Fruit fly (Drosophila melanogaster) whole organism, wandering third instar larva: ENCODE results near the gene CG16974.

ENCODE experiments used
- CG9705 ChIP-seq: fragments of 200-800 bp; sonication (Bioruptor generic); optimal IDR thresholded peaks from 2 replicates; lab custom pipeline; 2018; ENCODE audit warnings: missing biosample characterization, mild to moderate bottlenecking, missing genetic modification characterization
- CrebA ChIP-seq: fragments of 200-800 bp; sonication (Bioruptor generic); optimal IDR thresholded peaks from 2 replicates; lab custom pipeline; 2016; ENCODE audit warnings: missing biosample characterization, mild to moderate bottlenecking, missing genetic modification characterization, borderline replicate concordance
- Dif ChIP-seq: fragments of 200-275, 200-300 bp; sonication (Bioruptor generic); optimal IDR thresholded peaks from 2 replicates; lab custom pipeline; 2018; ENCODE audit warnings: missing biosample characterization, missing genetic modification characterization; ENCODE audit not compliant: partially characterized antibody
- GATAd ChIP-seq: sonication (Bioruptor generic); optimal IDR thresholded peaks from 2 replicates; lab custom pipeline; 2016; ENCODE audit warnings: missing biosample characterization, missing genetic modification characterization
- HLH106 ChIP-seq: fragments of 200-800 bp; optimal IDR thresholded peaks from 3 replicates; lab custom pipeline; 2019; ENCODE audit warnings: missing biosample characterization, mild to moderate bottlenecking, missing genetic modification characterization, moderate library complexity
- Hnf4 ChIP-seq: fragments of 200-800 bp; sonication (Bioruptor generic); optimal IDR thresholded peaks from 2 replicates; lab custom pipeline; 2016; ENCODE audit warnings: missing biosample characterization, mild to moderate bottlenecking, missing genetic modification characterization
- Hr83 ChIP-seq: fragments of 200-300 bp; sonication (Bioruptor generic); optimal IDR thresholded peaks from 2 replicates; lab custom pipeline; 2016; ENCODE audit warnings: missing biosample characterization, mild to moderate bottlenecking, missing genetic modification characterization, moderate library complexity; ENCODE audit not compliant: poor library complexity, severe bottlenecking
- Jra ChIP-seq: sonication (Bioruptor generic); optimal IDR thresholded peaks from 2 replicates; lab custom pipeline; 2016; ENCODE audit warnings: missing biosample characterization, missing genetic modification characterization
- Mio ChIP-seq: sonication (Bioruptor generic); optimal IDR thresholded peaks from 2 replicates; lab custom pipeline; 2016; ENCODE audit warnings: missing biosample characterization, missing genetic modification characterization
- N ChIP-seq: fragments of >200 bp; optimal IDR thresholded peaks from 2 replicates; lab custom pipeline; 2018; ENCODE audit warnings: missing biosample characterization, missing external identifiers, missing genetic modification characterization
- Rel ChIP-seq, 2 experiments: fragments of 200-800 bp; sonication (Bioruptor generic) in 1 of 2; optimal IDR thresholded peaks; 2 replicates in 1 of 2; 3 replicates in 1 of 2; lab custom pipeline; 2016 to 2019; ENCODE audit warnings: mild to moderate bottlenecking in 2 of 2, missing biosample characterization in 2 of 2, missing genetic modification characterization in 2 of 2, moderate library complexity in 1 of 2
- Vsx2 ChIP-seq: fragments of 200-300, 225-300 bp; sonication (Bioruptor generic); optimal IDR thresholded peaks from 2 replicates; lab custom pipeline; 2018; ENCODE audit warnings: missing biosample characterization, missing genetic modification characterization; ENCODE audit not compliant: partially characterized antibody
- dl ChIP-seq, 2 experiments: fragments of 175-275, 200-275 bp in 1 of 2; fragments of 200-275 bp in 1 of 2; sonication (Bioruptor generic); optimal IDR thresholded peaks; lab custom pipeline; 2018; ENCODE audit warnings: mild to moderate bottlenecking in 2 of 2, missing biosample characterization in 2 of 2, missing genetic modification characterization in 2 of 2, moderate library complexity in 2 of 2; ENCODE audit not compliant: partially characterized antibody in 2 of 2, insufficient read depth in 1 of 2
- dmrt93B ChIP-seq: fragments of 200-800 bp; sonication (Bioruptor generic); optimal IDR thresholded peaks from 2 replicates; lab custom pipeline; 2018; ENCODE audit warnings: missing biosample characterization, mild to moderate bottlenecking, missing genetic modification characterization
- ey ChIP-seq: fragments of 200-800 bp; sonication (Bioruptor generic); optimal IDR thresholded peaks from 2 replicates; lab custom pipeline; 2016; ENCODE audit warnings: missing biosample characterization, missing genetic modification characterization
- foxo ChIP-seq, 2 experiments: fragments of 200-800 bp; sonication (Bioruptor generic); optimal IDR thresholded peaks; 2 replicates in 1 of 2; 3 replicates in 1 of 2; lab custom pipeline; 2016 to 2017; ENCODE audit warnings: missing biosample characterization in 2 of 2, missing genetic modification characterization in 2 of 2
- fru ChIP-seq: fragments of 200-800 bp; sonication (Bioruptor generic); optimal IDR thresholded peaks from 3 replicates; lab custom pipeline; 2016; ENCODE audit warnings: missing biosample characterization, mild to moderate bottlenecking, missing genetic modification characterization
- h ChIP-seq: fragments of 200-800 bp; sonication (Bioruptor generic); optimal IDR thresholded peaks from 3 replicates; lab custom pipeline; 2016; ENCODE audit warnings: missing biosample characterization, mild to moderate bottlenecking, missing genetic modification characterization
- jim ChIP-seq: fragments of 175-275, 200-325 bp; sonication (Bioruptor generic); optimal IDR thresholded peaks from 2 replicates; lab custom pipeline; 2016; ENCODE audit warnings: missing biosample characterization, mild to moderate bottlenecking, missing genetic modification characterization
- lola ChIP-seq: fragments of >200 bp; optimal IDR thresholded peaks from 2 replicates; lab custom pipeline; 2017; ENCODE audit warnings: missing biosample characterization, missing genetic modification characterization
- psq ChIP-seq: fragments of 200-800 bp; sonication (Bioruptor generic); optimal IDR thresholded peaks from 3 replicates; lab custom pipeline; 2017; ENCODE audit warnings: missing biosample characterization, mild to moderate bottlenecking, missing genetic modification characterization, moderate library complexity
- rgr ChIP-seq: fragments of 200-800 bp; sonication (Bioruptor generic); optimal IDR thresholded peaks from 3 replicates; lab custom pipeline; 2016; ENCODE audit warnings: missing biosample characterization, mild to moderate bottlenecking, missing genetic modification characterization
- sage ChIP-seq: fragments of 200-800 bp; sonication (Bioruptor generic); optimal IDR thresholded peaks from 2 replicates; lab custom pipeline; 2016; ENCODE audit warnings: missing biosample characterization, mild to moderate bottlenecking, missing genetic modification characterization
- sv ChIP-seq: fragments of 200-800 bp; sonication (Bioruptor generic); optimal IDR thresholded peaks from 3 replicates; lab custom pipeline; 2016; ENCODE audit warnings: missing biosample characterization, missing genetic modification characterization
- woc ChIP-seq: sonication (Bioruptor generic); optimal IDR thresholded peaks from 2 replicates; lab custom pipeline; 2016; ENCODE audit warnings: missing biosample characterization, mild to moderate bottlenecking, missing genetic modification characterization

CG16974 gene

DNA sequence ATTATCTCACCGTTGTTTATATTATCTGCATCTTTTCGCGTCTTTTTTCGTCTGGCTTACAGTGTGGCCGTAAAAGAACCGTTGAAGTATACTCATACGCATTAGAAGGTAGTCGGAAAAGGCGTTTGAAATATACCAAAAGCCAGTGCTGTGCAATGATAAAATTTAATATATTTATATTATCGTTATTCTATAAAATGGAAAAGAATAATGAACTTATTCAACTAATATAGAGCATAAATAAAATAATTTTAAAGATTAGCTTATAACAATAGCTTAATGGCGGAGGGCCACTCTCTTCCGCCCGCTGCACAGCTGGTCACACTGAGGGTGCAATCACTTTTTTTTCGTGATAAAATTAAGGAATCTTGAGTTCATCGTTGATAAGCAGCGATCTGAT, at the start of gene CG16974, which contains the start of gene Edem2:
Gene CG16974 (minus strand): TSS at position 86 of the 400 bp plus-strand sequence.
Gene Edem2 (plus strand): TSS at position 308 of the 400 bp plus-strand sequence.
- TF ChIP-seq sv (GFP tag; lab: Kevin White, UChicago) (peak; percentile 63), GATAd (GFP tag; lab: Kevin White, UChicago) (peak; percentile 41), sage (no peak), psq (GFP tag; lab: Kevin White, UChicago) (peak; percentile 76), Vsx2 (GFP tag; lab: Kevin White, UChicago) (no peak), foxo (GFP tag; optimal IDR thresholded peaks at IDR 0.05; lab: Kevin White, UChicago) (peak in 1 of 2 experiments; percentile 88), Rel (GFP tag; optimal IDR thresholded peaks at IDR 0.05; lab: Kevin White, UChicago) (no peak), Rel (tag; optimal IDR thresholded peaks at IDR 0.05; lab: Kevin White, UChicago) (peak; percentile 72), Hr83 (GFP tag; lab: Kevin White, UChicago) (peak; percentile 49), woc (GFP tag; lab: Kevin White, UChicago) (no peak), ey (GFP tag; lab: Kevin White, UChicago) (peak; percentile 63), Dif (GFP tag; lab: Kevin White, UChicago) (no peak), HLH106 (tag; lab: Kevin White, UChicago) (no peak), dmrt93B (no peak), CG9705 (GFP tag; lab: Kevin White, UChicago) (peak; percentile 58)

DNA sequence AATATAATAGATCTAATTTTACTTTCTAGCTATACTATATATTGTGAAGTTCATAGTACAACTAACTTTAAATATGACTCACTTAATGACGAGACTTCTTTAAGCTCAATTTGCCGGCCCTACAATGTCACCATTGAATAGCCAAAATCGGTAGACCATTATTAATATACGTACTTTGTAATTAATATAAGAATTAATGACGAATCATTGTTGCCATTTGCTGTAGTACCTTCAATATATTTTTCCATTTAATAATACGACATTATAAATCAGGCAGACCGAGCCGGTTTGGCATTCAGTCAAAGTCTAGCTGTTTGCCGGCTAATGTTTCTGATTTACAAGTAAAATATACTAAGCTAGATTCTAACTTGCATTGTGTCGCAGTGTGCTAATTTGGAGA, 47.9 kb upstream of the CG16974 start, which contains the start of gene Jhbp13:
Gene Jhbp13 (plus strand): TSS at position 301 of the 400 bp plus-strand sequence.
- TF ChIP-seq Rel (GFP tag; optimal IDR thresholded peaks at IDR 0.05; lab: Kevin White, UChicago): no peak
- no peak for TF ChIP-seq Rel (tag; optimal IDR thresholded peaks at IDR 0.05; lab: Kevin White, UChicago)
- no peak for TF ChIP-seq jim (GFP tag; lab: Kevin White, UChicago)
- no peak for TF ChIP-seq woc (GFP tag; lab: Kevin White, UChicago)
- TF ChIP-seq Hnf4 (GFP tag; lab: Kevin White, UChicago): no peak
- no peak for TF ChIP-seq foxo (GFP tag; optimal IDR thresholded peaks at IDR 0.05; lab: Kevin White, UChicago)
- no peak for TF ChIP-seq Mio
- no peak for TF ChIP-seq Jra
- TF ChIP-seq N (GFP tag; lab: Kevin White, UChicago): no peak
- no peak for TF ChIP-seq psq (GFP tag; lab: Kevin White, UChicago)
- no peak for TF ChIP-seq fru (GFP tag; lab: Kevin White, UChicago)
- TF ChIP-seq rgr (GFP tag; lab: Kevin White, UChicago): no peak
- TF ChIP-seq dl (GFP tag; optimal IDR thresholded peaks at IDR 0.05; lab: Kevin White, UChicago; ENCODE audit: insufficient read depth in 1 of 2, partially characterized antibody in 2 of 2): no peak
- no peak for TF ChIP-seq CrebA (GFP tag; lab: Kevin White, UChicago)
- TF ChIP-seq lola: no peak
- TF ChIP-seq dmrt93B: no peak
- TF ChIP-seq Vsx2 (GFP tag; lab: Kevin White, UChicago): no peak

DNA sequence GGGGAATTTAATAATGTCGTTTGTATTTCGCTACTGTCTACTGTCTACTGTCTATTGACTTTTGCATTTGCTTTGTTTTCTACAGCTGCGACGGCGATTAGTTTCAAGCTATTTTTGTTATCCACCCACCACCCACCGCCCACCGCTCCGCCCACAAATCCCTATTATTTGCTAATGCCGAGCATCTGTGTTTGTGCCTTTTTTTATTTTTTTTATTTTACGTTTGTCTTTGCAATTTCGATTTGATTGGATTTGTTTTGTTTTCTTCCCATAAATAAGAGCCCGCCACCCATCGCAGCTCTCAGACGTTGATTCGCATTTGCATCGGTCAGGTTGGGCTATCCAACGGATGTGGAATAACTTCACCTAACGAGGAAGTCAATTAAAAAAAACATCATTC, 44.4 kb upstream of the CG16974 start, which contains the start of gene Jhbp14:
Gene Jhbp14 (plus strand): TSS at position 301 of the 400 bp plus-strand sequence.
- TF ChIP-seq h (GFP tag; lab: Kevin White, UChicago) (no peak), Rel (GFP tag; optimal IDR thresholded peaks at IDR 0.05; lab: Kevin White, UChicago) (no peak), Rel (tag; optimal IDR thresholded peaks at IDR 0.05; lab: Kevin White, UChicago) (no peak), N (GFP tag; lab: Kevin White, UChicago) (no peak)
- TF ChIP-seq, all 38 proteins: peak for 0

DNA sequence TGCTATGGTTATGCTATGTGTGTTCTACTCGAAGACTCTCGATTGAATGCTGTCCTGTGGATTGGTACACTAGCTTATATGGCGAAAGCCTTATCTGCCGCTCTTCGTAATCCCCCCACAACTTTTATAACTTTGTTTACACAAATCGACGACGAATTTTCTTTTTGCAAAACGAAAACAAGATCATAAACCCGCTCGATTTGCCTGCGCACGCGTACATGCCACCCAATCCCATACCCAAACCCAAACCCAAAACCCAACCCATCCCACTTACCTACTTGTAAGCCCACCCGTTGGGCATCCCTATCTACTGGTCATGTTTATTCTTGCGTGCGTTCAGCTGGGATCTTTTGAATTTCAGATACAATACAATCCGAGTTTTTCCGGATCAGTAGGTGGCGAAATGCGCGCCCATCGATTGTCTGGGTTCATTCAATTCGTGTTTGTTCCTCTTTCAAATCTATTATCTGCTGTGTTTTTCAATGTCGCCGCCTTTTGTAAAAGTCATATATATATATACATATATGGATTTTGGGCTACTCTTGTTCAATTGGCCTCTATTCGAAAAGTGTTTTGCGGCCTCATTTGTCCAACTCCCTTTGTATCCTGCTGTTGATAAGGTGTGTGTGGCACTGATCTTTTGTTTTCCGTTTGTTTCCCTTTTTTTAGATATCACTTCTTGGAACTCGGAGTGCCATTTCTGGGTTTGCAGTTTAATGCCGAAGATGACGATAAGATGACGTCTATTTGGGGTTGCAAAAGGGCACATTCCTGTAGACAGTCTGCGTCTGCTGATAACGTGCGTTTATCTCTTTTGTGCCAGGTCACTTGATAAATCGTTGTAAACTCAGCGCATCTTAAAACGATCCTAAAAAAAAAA, 43.1 kb upstream of the CG16974 start, which contains the start of gene Mabi:
Gene Mabi (minus strand): TSS at position 51 of the 880 bp plus-strand sequence.
- TF ChIP-seq psq (GFP tag; lab: Kevin White, UChicago): no peak

DNA sequence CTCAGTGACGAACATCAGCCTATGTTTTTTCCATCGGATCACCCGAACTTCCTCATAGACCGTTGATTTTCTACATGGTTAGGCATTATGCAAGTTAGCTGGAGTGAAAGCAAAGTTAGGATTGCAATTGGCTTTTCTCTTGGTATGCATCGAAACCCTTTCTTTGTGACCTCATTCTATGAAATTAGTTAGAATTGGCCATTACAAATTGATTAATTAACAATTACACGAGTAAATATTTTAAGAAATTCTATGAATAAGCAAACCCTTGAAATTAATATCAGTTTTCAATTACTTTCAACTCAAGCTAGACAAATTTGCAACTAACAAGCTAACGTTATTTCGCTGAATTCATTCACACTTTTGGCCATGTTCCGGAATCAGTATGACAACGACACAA, 40.0 kb upstream of the CG16974 start, which contains the start of gene Prosalpha6T:
Gene Prosalpha6T (plus strand): TSS at position 301 of the 400 bp plus-strand sequence.
- no peak for TF ChIP-seq GATAd (GFP tag; lab: Kevin White, UChicago)
